Fruit fly (Drosophila melanogaster) whole organism, embryonic: Measurements from ENCODE around the gene CG8526.
A peak's percentile ranks its signal among the peaks of the same experiment; 100 is the strongest.

Experiments used
- Asciz ChIP-seq: fragments of 200-800 bp; sonication (Bioruptor generic); optimal IDR thresholded peaks from 2 replicates; lab custom pipeline; 2017; ENCODE audit warnings: missing biosample characterization, mild to moderate bottlenecking, missing genetic modification characterization, missing genetic modification reagents
- B-H2 ChIP-seq: fragments of 200-800 bp; sonication (Bioruptor generic); optimal IDR thresholded peaks from 2 replicates; lab custom pipeline; 2018; ENCODE audit warnings: missing biosample characterization, mild to moderate bottlenecking, missing genetic modification characterization
- CG1024 ChIP-seq: fragments of 200-800 bp; sonication (Bioruptor generic); IDR thresholded peaks from 2 replicates; pipeline ENCODE4 v1.3.6; 2022; ENCODE audit warnings: missing biosample characterization, missing genetic modification characterization
- CG10543 ChIP-seq: fragments of 200-800 bp; sonication (Bioruptor generic); optimal IDR thresholded peaks from 3 replicates; lab custom pipeline; 2017; ENCODE audit warnings: missing biosample characterization, mild to moderate bottlenecking, missing genetic modification characterization, moderate library complexity
- CG11504 ChIP-seq: fragments of 200-800 bp; sonication (Bioruptor generic); optimal IDR thresholded peaks from 3 replicates; lab custom pipeline; 2019; ENCODE audit warnings: missing biosample characterization, mild to moderate bottlenecking, missing genetic modification characterization, moderate library complexity
- CG12219 ChIP-seq: fragments of 200-800 bp; sonication (Bioruptor generic); optimal IDR thresholded peaks from 3 replicates; lab custom pipeline; 2018; ENCODE audit warnings: missing biosample characterization, mild to moderate bottlenecking, missing genetic modification characterization
- CG12299 ChIP-seq: fragments of 200-800 bp; sonication (Bioruptor generic); optimal IDR thresholded peaks from 2 replicates; lab custom pipeline; 2018; ENCODE audit warnings: missing biosample characterization, mild to moderate bottlenecking, missing genetic modification characterization
- CG12744 ChIP-seq: fragments of 200-800 bp; sonication (Bioruptor generic); optimal IDR thresholded peaks from 2 replicates; lab custom pipeline; 2016; ENCODE audit warnings: missing biosample characterization, missing genetic modification characterization
- CG13123 ChIP-seq: fragments of 200-800 bp; sonication (Bioruptor generic); optimal IDR thresholded peaks from 2 replicates; lab custom pipeline; 2016; ENCODE audit warnings: missing biosample characterization, missing genetic modification characterization
- CG13296 ChIP-seq: fragments of 200-800 bp; sonication (Bioruptor generic); optimal IDR thresholded peaks from 3 replicates; lab custom pipeline; 2018; ENCODE audit warnings: missing biosample characterization, mild to moderate bottlenecking, missing genetic modification characterization
- CG13894 ChIP-seq: fragments of 200-800 bp; sonication (Bioruptor generic); optimal IDR thresholded peaks from 3 replicates; lab custom pipeline; 2018; ENCODE audit warnings: missing biosample characterization, mild to moderate bottlenecking, missing genetic modification characterization, moderate library complexity
- CG15514 ChIP-seq: fragments of 200-800 bp; sonication (Bioruptor generic); optimal IDR thresholded peaks from 3 replicates; lab custom pipeline; 2017; ENCODE audit warnings: missing biosample characterization, missing genetic modification characterization, mild to moderate bottlenecking, moderate library complexity, missing genetic modification reagents
- CG1602 ChIP-seq: fragments of 200-800 bp; sonication (Bioruptor generic); optimal IDR thresholded peaks from 3 replicates; lab custom pipeline; 2016; ENCODE audit warnings: missing biosample characterization, missing genetic modification characterization
- CG16813 ChIP-seq: fragments of 200-800 bp; sonication (Bioruptor generic); IDR thresholded peaks from 3 replicates; pipeline ENCODE4 v1.3.6; 2022; ENCODE audit warnings: missing biosample characterization, missing genetic modification characterization; ENCODE audit not compliant: partially characterized antibody
- CG16815 ChIP-seq: fragments of 200-800 bp; sonication (Bioruptor generic); optimal IDR thresholded peaks from 3 replicates; lab custom pipeline; 2017; ENCODE audit warnings: missing biosample characterization, mild to moderate bottlenecking, missing genetic modification characterization
- CG17829 ChIP-seq: fragments of 200-800 bp; optimal IDR thresholded peaks from 2 replicates; lab custom pipeline; 2019; ENCODE audit warnings: missing biosample characterization, mild to moderate bottlenecking, missing genetic modification characterization, moderate library complexity
- CG30020 ChIP-seq: fragments of 200-800 bp; optimal IDR thresholded peaks from 2 replicates; lab custom pipeline; 2019; ENCODE audit warnings: missing biosample characterization, mild to moderate bottlenecking, missing genetic modification characterization, moderate library complexity
- CG30403 ChIP-seq: fragments of 200-800 bp; sonication (Bioruptor generic); optimal IDR thresholded peaks from 3 replicates; lab custom pipeline; 2016; ENCODE audit warnings: missing biosample characterization, missing genetic modification characterization
- CG30431 ChIP-seq: fragments of 200-800 bp; sonication (Bioruptor generic); optimal IDR thresholded peaks from 2 replicates; lab custom pipeline; 2017; ENCODE audit warnings: missing biosample characterization, missing genetic modification characterization
- CG33213 ChIP-seq: fragments of 200-800 bp; sonication (Bioruptor generic); optimal IDR thresholded peaks from 3 replicates; lab custom pipeline; 2016; ENCODE audit warnings: missing biosample characterization, missing genetic modification characterization
- CG4404 ChIP-seq: fragments of 200-800 bp; sonication (Bioruptor generic); IDR thresholded peaks from 2 replicates; pipeline ENCODE4 v1.3.6; 2022; ENCODE audit warnings: missing biosample characterization, missing genetic modification characterization
- CG4730 ChIP-seq: fragments of 200-800 bp; sonication (Bioruptor generic); IDR thresholded peaks from 2 replicates; pipeline ENCODE4 v1.3.6; 2022; ENCODE audit warnings: missing biosample characterization, missing genetic modification characterization
- CG6254 ChIP-seq: fragments of 200-800 bp; sonication (Bioruptor generic); optimal IDR thresholded peaks from 3 replicates; lab custom pipeline; 2017; ENCODE audit warnings: mild to moderate bottlenecking, missing biosample characterization, missing genetic modification reagents, missing genetic modification characterization
- CG8924 ChIP-seq: fragments of 200-800 bp; optimal IDR thresholded peaks from 3 replicates; lab custom pipeline; 2019; ENCODE audit warnings: missing biosample characterization, mild to moderate bottlenecking, missing genetic modification characterization, moderate library complexity
- Doc2 ChIP-seq: fragments of 200-800 bp; sonication (Bioruptor generic); IDR thresholded peaks from 2 replicates; pipeline ENCODE4 v1.3.6; 2022; ENCODE audit warnings: missing biosample characterization, missing genetic modification characterization
- HmgZ ChIP-seq: fragments of 200-800 bp; sonication (Bioruptor generic); optimal IDR thresholded peaks from 2 replicates; lab custom pipeline; 2018; ENCODE audit warnings: missing biosample characterization, mild to moderate bottlenecking, missing genetic modification characterization
- Lpt ChIP-seq: fragments of >200 bp; optimal IDR thresholded peaks from 2 replicates; lab custom pipeline; 2018; ENCODE audit warnings: missing biosample characterization, missing genetic modification characterization
- MESR4 ChIP-seq: fragments of 200-800 bp; sonication (Bioruptor generic); optimal IDR thresholded peaks from 2 replicates; lab custom pipeline; 2018; ENCODE audit warnings: missing biosample characterization, mild to moderate bottlenecking, missing genetic modification characterization, moderate library complexity
- Nf-YA ChIP-seq: fragments of 200-800 bp; sonication (Bioruptor generic); IDR thresholded peaks from 2 replicates; pipeline ENCODE4 v1.3.6; 2022; ENCODE audit warnings: missing biosample characterization, missing genetic modification characterization
- Scr ChIP-seq: fragments of 200-800 bp; sonication (Bioruptor generic); IDR thresholded peaks from 2 replicates; pipeline ENCODE4 v1.3.6; 2022; ENCODE audit warnings: missing biosample characterization, missing genetic modification characterization; ENCODE audit not compliant: partially characterized antibody
- btn ChIP-seq: fragments of 200-800 bp; sonication (Bioruptor generic); optimal IDR thresholded peaks from 2 replicates; lab custom pipeline; 2016; ENCODE audit warnings: missing biosample characterization, missing genetic modification characterization
- cato ChIP-seq: fragments of 200-800 bp; sonication (Bioruptor generic); optimal IDR thresholded peaks from 2 replicates; lab custom pipeline; 2016; ENCODE audit warnings: missing biosample characterization, missing genetic modification characterization, borderline replicate concordance
- da ChIP-seq: fragments of 200-800 bp; sonication (Bioruptor generic); optimal IDR thresholded peaks from 2 replicates; lab custom pipeline; 2016; ENCODE audit warnings: missing biosample characterization, missing genetic modification characterization
- danr ChIP-seq: fragments of 200-800 bp; sonication (Bioruptor generic); IDR thresholded peaks from 2 replicates; pipeline ENCODE4 v1.3.6; 2022; ENCODE audit warnings: missing biosample characterization, missing genetic modification characterization
- disco-r ChIP-seq: fragments of 200-800 bp; sonication (Bioruptor generic); optimal IDR thresholded peaks from 2 replicates; lab custom pipeline; 2016; ENCODE audit warnings: missing biosample characterization, missing genetic modification characterization
- fd64A ChIP-seq: fragments of 200-800 bp; sonication (Bioruptor generic); optimal IDR thresholded peaks from 3 replicates; lab custom pipeline; 2018; ENCODE audit warnings: missing biosample characterization, mild to moderate bottlenecking, missing genetic modification characterization
- ftz-f1 ChIP-seq: fragments of 200-800 bp; sonication (Bioruptor generic); optimal IDR thresholded peaks from 2 replicates; lab custom pipeline; 2016; ENCODE audit warnings: missing biosample characterization, missing genetic modification characterization
- gcm ChIP-seq: fragments of 200-800 bp; sonication (Bioruptor generic); optimal IDR thresholded peaks from 2 replicates; lab custom pipeline; 2019; ENCODE audit warnings: missing biosample characterization, mild to moderate bottlenecking, missing genetic modification characterization, moderate library complexity
- gem ChIP-seq: fragments of 200-800 bp; sonication (Bioruptor generic); optimal IDR thresholded peaks from 2 replicates; lab custom pipeline; 2019; ENCODE audit warnings: missing biosample characterization, mild to moderate bottlenecking, missing genetic modification characterization, moderate library complexity
- ham ChIP-seq: fragments of 200-800 bp; sonication (Bioruptor generic); IDR thresholded peaks from 2 replicates; pipeline ENCODE4 v1.3.6; 2022; ENCODE audit warnings: missing biosample characterization, missing genetic modification characterization
- klu ChIP-seq: fragments of 200-800 bp; sonication (Bioruptor generic); IDR thresholded peaks from 2 replicates; pipeline ENCODE4 v1.3.6; 2022; ENCODE audit warnings: missing biosample characterization, missing genetic modification characterization
- pb ChIP-seq: fragments of 200-800 bp; sonication (Bioruptor generic); optimal IDR thresholded peaks from 3 replicates; lab custom pipeline; 2016; ENCODE audit warnings: missing biosample characterization, missing genetic modification characterization
- prd ChIP-seq, 3 experiments: fragments of >200 bp in 2 of 3; fragments of 200-800 bp in 1 of 3; sonication (Bioruptor generic) in 1 of 3; optimal IDR thresholded peaks in 2 of 3; IDR thresholded peaks in 1 of 3; 2 replicates in 2 of 3; 3 replicates in 1 of 3; pipeline versions ENCODE4 v1.3.6 to Lab custom; 2017 to 2022; ENCODE audit warnings: missing biosample characterization in 1 of 3, missing genetic modification characterization in 1 of 3
- slbo ChIP-seq: fragments of 200-800 bp; sonication (Bioruptor generic); IDR thresholded peaks from 2 replicates; pipeline ENCODE4 v1.3.6; 2022; ENCODE audit warnings: missing biosample characterization, missing genetic modification characterization
- slp2 ChIP-seq: fragments of 200-800 bp; sonication (Bioruptor generic); optimal IDR thresholded peaks from 2 replicates; lab custom pipeline; 2016; ENCODE audit warnings: missing biosample characterization, missing genetic modification characterization
- tll ChIP-seq, 2 experiments: fragments of 200-800 bp in 1 of 2; fragments of >200 bp in 1 of 2; sonication (Bioruptor generic) in 1 of 2; optimal IDR thresholded peaks; 2 replicates each; lab custom pipeline; 2017 to 2019; ENCODE audit warnings: missing biosample characterization in 2 of 2, missing genetic modification characterization in 2 of 2, mild to moderate bottlenecking in 1 of 2, moderate library complexity in 1 of 2
- toy ChIP-seq: fragments of 200-800 bp; sonication (Bioruptor generic); IDR thresholded peaks from 2 replicates; pipeline ENCODE4 v1.3.6; 2022; ENCODE audit warnings: missing biosample characterization, missing genetic modification characterization
- unc-4 ChIP-seq: fragments of 200-800 bp; sonication (Bioruptor generic); IDR thresholded peaks from 2 replicates; pipeline ENCODE4 v1.3.6; 2022; ENCODE audit warnings: missing biosample characterization, missing genetic modification characterization; ENCODE audit not compliant: partially characterized antibody
- zf30C ChIP-seq: fragments of 200-800 bp; sonication (Bioruptor generic); optimal IDR thresholded peaks from 3 replicates; lab custom pipeline; 2018; ENCODE audit warnings: missing biosample characterization, mild to moderate bottlenecking, missing genetic modification characterization

The CG8526 gene

DNA sequence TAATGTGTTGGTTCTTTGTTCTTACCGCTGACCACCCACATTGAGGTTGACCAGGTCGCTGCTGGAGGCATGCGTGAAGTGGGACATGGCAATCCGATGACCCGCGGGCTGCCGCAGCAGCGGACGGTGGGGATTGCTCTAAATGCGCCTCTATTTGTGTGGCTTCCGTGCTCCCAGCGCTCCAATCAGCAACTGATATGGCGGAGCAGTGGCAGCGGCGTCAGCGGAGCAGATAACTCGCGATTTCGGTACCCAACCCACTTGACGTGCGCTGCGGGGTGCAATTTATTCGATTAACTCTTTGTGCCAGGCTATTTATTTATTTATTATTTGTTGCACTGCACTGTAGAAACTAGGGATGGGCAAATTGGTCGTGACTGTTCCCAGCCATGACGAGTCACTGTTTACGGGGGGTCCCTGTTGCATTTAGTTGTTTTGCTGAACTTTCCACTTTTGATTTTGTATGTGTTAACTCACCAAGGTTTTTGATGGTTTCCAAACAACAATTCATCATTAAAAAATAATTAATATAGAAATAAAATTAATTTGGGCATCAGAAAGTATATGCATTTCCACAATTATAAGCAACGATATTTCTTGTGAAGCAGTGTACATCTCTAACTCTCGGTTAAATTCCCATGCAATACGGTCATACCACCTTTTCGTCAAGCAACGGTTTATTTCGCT is at the start of gene CG8526, which contains the start of gene CG9467 (continued):
- 0 out of 2 replicates have a peak, but pooled peaks have one; percentile 6 for TF ChIP-seq CG4730
- TF ChIP-seq CG30020 (tag; lab: Kevin White, UChicago), result peak; percentile 73
- no peak for TF ChIP-seq btn (GFP tag; lab: Kevin White, UChicago)
- peak; percentile 68 for TF ChIP-seq CG4404 (GFP tag; lab: Robert Waterston, UW)
- TF ChIP-seq tll (GFP tag; optimal IDR thresholded peaks at IDR 0.05; lab: Kevin White, UChicago), result peak in 1 of 2 experiments; percentile 44
- TF ChIP-seq CG15514 (GFP tag; lab: Kevin White, UChicago), result peak; percentile 61
- TF ChIP-seq fd64A (GFP tag; lab: Kevin White, UChicago), result no peak
- TF ChIP-seq CG30403, result peak; percentile 80
- TF ChIP-seq unc-4, result peak; percentile 80
- TF ChIP-seq slbo (GFP tag; lab: Robert Waterston, UW), result peak; percentile 86
- TF ChIP-seq Scr, result peak; percentile 90
- no peak for TF ChIP-seq Nf-YA (GFP tag; lab: Robert Waterston, UW)
- TF ChIP-seq ftz-f1, result no peak
- TF ChIP-seq prd (optimal IDR thresholded peaks at IDR 0.05; lab: Kevin White, UChicago), result no peak
- TF ChIP-seq prd (GFP tag; IDR thresholded peaks at IDR 0.05; lab: Robert Waterston, UW), result peak; percentile 84
- peak; percentile 77 for TF ChIP-seq CG10543 (GFP tag; lab: Kevin White, UChicago)
- TF ChIP-seq HmgZ (tag; lab: Kevin White, UChicago), result peak; percentile 51
- no peak for TF ChIP-seq CG30431
- TF ChIP-seq danr (GFP tag; lab: Robert Waterston, UW), result no peak
- TF ChIP-seq slp2 (GFP tag; lab: Kevin White, UChicago), result no peak
- no peak for TF ChIP-seq CG13123 (GFP tag; lab: Kevin White, UChicago)
- TF ChIP-seq B-H2 (GFP tag; lab: Kevin White, UChicago), result no peak
- no peak for TF ChIP-seq Lpt (GFP tag; lab: Kevin White, UChicago)
- TF ChIP-seq CG17829 (tag; lab: Kevin White, UChicago), result peak; percentile 78
- no peak; the same call in 1 of the 2 replicates for TF ChIP-seq klu (GFP tag; lab: Robert Waterston, UW)
- TF ChIP-seq CG33213, result peak; percentile 16
- TF ChIP-seq CG13894 (tag; lab: Kevin White, UChicago), result no peak
- peak; percentile 61 for TF ChIP-seq CG1602 (GFP tag; lab: Kevin White, UChicago)
- peak; percentile 44 for TF ChIP-seq cato
- TF ChIP-seq gcm (GFP tag; lab: Kevin White, UChicago), result no peak
- TF ChIP-seq CG6254 (GFP tag; lab: Kevin White, UChicago), result peak; percentile 61
- peak; percentile 77 for TF ChIP-seq CG8924
- TF ChIP-seq CG16813 (GFP tag; lab: Robert Waterston, UW), result peak; percentile 81
- TF ChIP-seq toy (GFP tag; lab: Robert Waterston, UW), result no peak
- no peak for TF ChIP-seq gem (tag; lab: Kevin White, UChicago)
- TF ChIP-seq CG12744 (GFP tag; lab: Kevin White, UChicago), result no peak
- no peak for TF ChIP-seq CG11504
- TF ChIP-seq CG1024 (GFP tag; lab: Robert Waterston, UW), result no peak
- TF ChIP-seq ham, result no peak
- no peak for TF ChIP-seq CG13296
- no peak for TF ChIP-seq Doc2 (GFP tag; lab: Robert Waterston, UW)
- TF ChIP-seq da (GFP tag; lab: Kevin White, UChicago), result no peak
- TF ChIP-seq CG12219 (GFP tag; lab: Kevin White, UChicago), result no peak
- TF ChIP-seq disco-r (GFP tag; lab: Kevin White, UChicago), result no peak
- TF ChIP-seq CG12299 (tag; lab: Kevin White, UChicago), result no peak
- no peak for TF ChIP-seq zf30C (GFP tag; lab: Kevin White, UChicago)
- peak; percentile 60 for TF ChIP-seq CG16815 (GFP tag; lab: Kevin White, UChicago)
- no peak for TF ChIP-seq Asciz (GFP tag; lab: Kevin White, UChicago)
- TF ChIP-seq pb (GFP tag; lab: Kevin White, UChicago), result no peak
- peak; percentile 86 for TF ChIP-seq MESR4
